Worm (Caenorhabditis elegans): ENCODE measurements around the gene K04E7.1.

The K04E7.1 gene

ce11 chrX:6461729-6462128 lies at the start of gene K04E7.1:
Gene K04E7.1, plus strand, starts transcription at chrX:6462029.
- no peak for TF ChIP-seq unc-30 (tag; optimal IDR thresholded peaks at IDR 0.05)
- TF ChIP-seq hlh-17 (GFP tag; optimal IDR thresholded peaks at IDR 0.05; ENCODE audit: borderline replicate concordance), result no peak
- TF ChIP-seq nhr-19 (GFP tag; conservative IDR thresholded peaks at IDR 0.05), result no peak
- TF ChIP-seq sox-4 (tag; optimal IDR thresholded peaks at IDR 0.05), result no peak
- TF ChIP-seq nhr-12 (tag; optimal IDR thresholded peaks at IDR 0.05), result no peak
- no peak for TF ChIP-seq ama-1 (optimal IDR thresholded peaks at IDR 0.05)
- TF ChIP-seq mep-1 (tag; optimal IDR thresholded peaks at IDR 0.05), result no peak
- TF ChIP-seq irx-1 (tag; optimal IDR thresholded peaks at IDR 0.05), result no peak
- no peak for TF ChIP-seq fkh-10 (GFP tag; optimal IDR thresholded peaks at IDR 0.05)
- no peak for TF ChIP-seq hlh-4 (tag; optimal IDR thresholded peaks at IDR 0.05)
- TF ChIP-seq aly-2 (tag; optimal IDR thresholded peaks at IDR 0.05), result no peak
- no peak for TF ChIP-seq snu-23 (GFP tag; optimal IDR thresholded peaks at IDR 0.05)
- TF ChIP-seq efl-1 (optimal IDR thresholded peaks at IDR 0.05), result no peak
- no peak for TF ChIP-seq efl-1 (GFP tag; optimal IDR thresholded peaks at IDR 0.05 in 1 of 2)
- no peak for TF ChIP-seq ceh-8 (GFP tag; optimal IDR thresholded peaks at IDR 0.05)

ce11 chrX:6412575-6412974 lies 49.3 kb upstream of the K04E7.1 start, which contains the start of gene T22E5.1:
Gene T22E5.1, plus strand, starts transcription at chrX:6412875.
- TF ChIP-seq lin-13 (GFP tag; optimal IDR thresholded peaks at IDR 0.05) (no peak), skn-1 (tag; optimal IDR thresholded peaks at IDR 0.05) (no peak), rnt-1 (tag; optimal IDR thresholded peaks at IDR 0.05) (no peak), Y116A8C.19 (tag; optimal IDR thresholded peaks at IDR 0.05; ENCODE audit: borderline replicate concordance) (no peak), efl-1 (optimal IDR thresholded peaks at IDR 0.05) (no peak), efl-1 (GFP tag; optimal IDR thresholded peaks at IDR 0.05 in 1 of 2) (no peak), F16B12.6 (tag; optimal IDR thresholded peaks at IDR 0.05) (no peak), nhr-84 (tag; optimal IDR thresholded peaks at IDR 0.05) (no peak)

- TF ChIP-seq mab-9 (GFP tag; IDR thresholded peaks at IDR 0.05), result no peak
- peak; percentile 34 for TF ChIP-seq lin-14 (GFP tag; optimal IDR thresholded peaks at IDR 0.05)
- TF ChIP-seq nhr-90 (tag; optimal IDR thresholded peaks at IDR 0.05; ENCODE audit: poor library complexity), result no peak
- TF ChIP-seq sptf-1 (tag; optimal IDR thresholded peaks at IDR 0.05), result no peak
- no peak for TF ChIP-seq efl-1 (optimal IDR thresholded peaks at IDR 0.05)
- TF ChIP-seq efl-1 (GFP tag; optimal IDR thresholded peaks at IDR 0.05 in 1 of 2), result peak in 1 of 2 experiments; percentile 1
- no peak for TF ChIP-seq nhr-76 (tag; optimal IDR thresholded peaks at IDR 0.05)
These were observed 48.2 kb upstream of the K04E7.1 start for ce11 chrX:6413583-6413982.

ce11 chrX:6416357-6417087 lies 45.3 kb upstream of the K04E7.1 start, which contains the start of gene T22E5.6:
Gene T22E5.6, minus strand, starts transcription at chrX:6416407.
- peak; percentile 65 for TF ChIP-seq lin-14 (GFP tag; optimal IDR thresholded peaks at IDR 0.05)
- TF ChIP-seq pag-3 (tag; optimal IDR thresholded peaks at IDR 0.05; ENCODE audit: borderline replicate concordance, insufficient read depth), result no peak
- no peak for TF ChIP-seq ceh-90 (tag; optimal IDR thresholded peaks at IDR 0.05)
- TF ChIP-seq mep-1 (tag; optimal IDR thresholded peaks at IDR 0.05), result peak; percentile 40
- peak; percentile 37 for TF ChIP-seq snu-23 (GFP tag; optimal IDR thresholded peaks at IDR 0.05)
- no peak for TF ChIP-seq nhr-28 (tag; optimal IDR thresholded peaks at IDR 0.05)
- peak in 2 of 6 experiments; percentile 20 to 37 for TF ChIP-seq elt-3 (tag; optimal IDR thresholded peaks at IDR 0.05)
- TF ChIP-seq nhr-85 (tag), result peak; percentile 83
- peak; percentile 74 for TF ChIP-seq blmp-1 (tag; optimal IDR thresholded peaks at IDR 0.05)
- TF ChIP-seq lsy-2 (tag; optimal IDR thresholded peaks at IDR 0.05), result peak in 1 of 2 experiments; percentile 10
- TF ChIP-seq ets-5 (GFP tag; IDR thresholded peaks at IDR 0.05), result no peak
- TF ChIP-seq nhr-11 (tag; optimal IDR thresholded peaks at IDR 0.05), result no peak

ce11 chrX:6419113-6419512 lies 42.7 kb upstream of the K04E7.1 start:
- no peak for TF ChIP-seq elt-2 (tag; optimal IDR thresholded peaks at IDR 0.05)
- no peak for TF ChIP-seq aly-2 (tag; optimal IDR thresholded peaks at IDR 0.05)
- no peak for TF ChIP-seq nhr-28 (tag; optimal IDR thresholded peaks at IDR 0.05)
- no peak for TF ChIP-seq efl-3 (GFP tag; optimal IDR thresholded peaks at IDR 0.05)
- peak; percentile 35 for TF ChIP-seq dsc-1 (tag; optimal IDR thresholded peaks at IDR 0.05)
- no peak for TF ChIP-seq nhr-47 (tag; optimal IDR thresholded peaks at IDR 0.05)
- no peak for TF ChIP-seq sptf-1 (tag; optimal IDR thresholded peaks at IDR 0.05)
- TF ChIP-seq nhr-20 (tag; optimal IDR thresholded peaks at IDR 0.05), result no peak
- TF ChIP-seq unc-62 (GFP tag; optimal IDR thresholded peaks at IDR 0.05), result no peak
- TF ChIP-seq pax-3 (tag; optimal IDR thresholded peaks at IDR 0.05), result no peak
- no peak for TF ChIP-seq C04F5.9 (tag; optimal IDR thresholded peaks at IDR 0.05)
- no peak for TF ChIP-seq tlp-1 (tag; optimal IDR thresholded peaks at IDR 0.05)
- TF ChIP-seq Y116A8C.19 (tag; optimal IDR thresholded peaks at IDR 0.05; ENCODE audit: borderline replicate concordance), result no peak
- TF ChIP-seq fkh-10 (GFP tag; optimal IDR thresholded peaks at IDR 0.05), result peak; percentile 64
- peak; percentile 48 for TF ChIP-seq lin-14 (GFP tag; optimal IDR thresholded peaks at IDR 0.05)
- no peak for TF ChIP-seq sup-37 (GFP tag; optimal IDR thresholded peaks at IDR 0.05)

Data from whole organism, L1 larva.